Fruit fly (Drosophila melanogaster): Measurements from ENCODE around the gene gudu.

gudu gene

dm6 chr2L:7433957-7434736 lies 45.8 kb downstream of the gudu start (continued):
- TF ChIP-seq grau (tag; optimal IDR thresholded peaks at IDR 0.05) (peak; percentile 86), CG6272 (GFP tag; IDR thresholded peaks at IDR 0.05) (no peak), oc (tag; optimal IDR thresholded peaks at IDR 0.05) (peak; percentile 48), Opbp (GFP tag; IDR thresholded peaks at IDR 0.05; ENCODE audit: partially characterized antibody) (no peak), CG9797 (GFP tag; optimal IDR thresholded peaks at IDR 0.05) (no peak), CG1233 (GFP tag; optimal IDR thresholded peaks at IDR 0.05) (peak; percentile 47), repo (GFP tag; optimal IDR thresholded peaks at IDR 0.05) (no peak), CG7271 (tag; optimal IDR thresholded peaks at IDR 0.05) (no peak), Bteb2 (GFP tag; optimal IDR thresholded peaks at IDR 0.05) (peak; percentile 10), gcm2 (GFP tag; optimal IDR thresholded peaks at IDR 0.05) (no peak), Dp (GFP tag; optimal IDR thresholded peaks at IDR 0.05) (no peak), Vsx1 (GFP tag; optimal IDR thresholded peaks at IDR 0.05) (peak; percentile 59), tin (GFP tag; optimal IDR thresholded peaks at IDR 0.05) (no peak), CG18619 (GFP tag; optimal IDR thresholded peaks at IDR 0.05) (peak; percentile 74), CG15479 (GFP tag; optimal IDR thresholded peaks at IDR 0.05) (no peak), Six4 (GFP tag; optimal IDR thresholded peaks at IDR 0.05) (no peak), CG16779 (GFP tag; IDR thresholded peaks at IDR 0.05) (0 out of 2 replicates have a peak, but pooled peaks have one; percentile 16), odd (GFP tag; optimal IDR thresholded peaks at IDR 0.05) (peak; percentile 41), dmrt11E (tag; optimal IDR thresholded peaks at IDR 0.05) (peak; percentile 7), CG31224 (GFP tag; IDR thresholded peaks at IDR 0.05) (peak; percentile 72), Kr (GFP tag; optimal IDR thresholded peaks at IDR 0.05) (no peak), BtbVII (GFP tag; optimal IDR thresholded peaks at IDR 0.05) (peak; percentile 66), danr (GFP tag; IDR thresholded peaks at IDR 0.05) (peak; percentile 43; the same call in 1 of the 2 replicates)

- TF ChIP-seq schlank (tag; optimal IDR thresholded peaks at IDR 0.05): no peak
- peak; percentile 24 for TF ChIP-seq org-1 (GFP tag; optimal IDR thresholded peaks at IDR 0.05)
- peak; percentile 82 for TF ChIP-seq CG9932 (GFP tag; IDR thresholded peaks at IDR 0.05)
- no peak for TF ChIP-seq abd-A (tag; optimal IDR thresholded peaks at IDR 0.05)
- TF ChIP-seq klu (GFP tag; IDR thresholded peaks at IDR 0.05): no peak
- TF ChIP-seq Fer2 (tag; optimal IDR thresholded peaks at IDR 0.05): no peak
- TF ChIP-seq nerfin-1 (tag; optimal IDR thresholded peaks at IDR 0.05): no peak
- TF ChIP-seq row (GFP tag; IDR thresholded peaks at IDR 0.05): peak; percentile 82
- TF ChIP-seq CG14667 (GFP tag; IDR thresholded peaks at IDR 0.05): no peak
- no peak for TF ChIP-seq CG1792 (GFP tag; optimal IDR thresholded peaks at IDR 0.05)
- TF ChIP-seq CG31388 (GFP tag; optimal IDR thresholded peaks at IDR 0.05): no peak
- TF ChIP-seq Sry-δ (GFP tag; optimal IDR thresholded peaks at IDR 0.05): no peak
- peak; percentile 11 for TF ChIP-seq Hand (GFP tag; optimal IDR thresholded peaks at IDR 0.05)
- peak; percentile 62 for TF ChIP-seq Fer3 (tag; optimal IDR thresholded peaks at IDR 0.05)
- TF ChIP-seq cwo (GFP tag; optimal IDR thresholded peaks at IDR 0.05): peak; percentile 35
- TF ChIP-seq Deaf1 (tag; optimal IDR thresholded peaks at IDR 0.05): no peak
- TF ChIP-seq CG6272 (GFP tag; IDR thresholded peaks at IDR 0.05): no peak
- TF ChIP-seq Sox100B (GFP tag; optimal IDR thresholded peaks at IDR 0.05): peak; percentile 11
- TF ChIP-seq CG8089 (GFP tag; optimal IDR thresholded peaks at IDR 0.05): no peak
- TF ChIP-seq Blimp-1 (GFP tag; optimal IDR thresholded peaks at IDR 0.05): peak; percentile 36
- TF ChIP-seq Bdp1 (GFP tag; optimal IDR thresholded peaks at IDR 0.05): no peak
- TF ChIP-seq Awh (GFP tag; IDR thresholded peaks at IDR 0.05): no peak
- no peak for TF ChIP-seq Dfd (GFP tag; optimal IDR thresholded peaks at IDR 0.05)
- TF ChIP-seq sqz (GFP tag; optimal IDR thresholded peaks at IDR 0.05): no peak
- no peak for TF ChIP-seq hbn (GFP tag; IDR thresholded peaks at IDR 0.05; ENCODE audit: partially characterized antibody)
- peak; percentile 54 for TF ChIP-seq gem (tag; optimal IDR thresholded peaks at IDR 0.05)
- peak; percentile 12 for TF ChIP-seq CG12155 (GFP tag; optimal IDR thresholded peaks at IDR 0.05)
Observed at dm6 chr2L:7434737-7435356, 46.5 kb downstream of the gudu start.

Data from whole organism, embryonic.